Fruit fly (Drosophila melanogaster) whole organism, wandering third instar larva: ENCODE data around the gene CG10405.

ENCODE experiments used
- CG9705 ChIP-seq: fragments of 200-800 bp; sonication (Bioruptor generic); optimal IDR thresholded peaks from 2 replicates; lab custom pipeline; 2018; ENCODE audit warnings: missing biosample characterization, mild to moderate bottlenecking, missing genetic modification characterization
- Dfd ChIP-seq: fragments of >200 bp; optimal IDR thresholded peaks from 2 replicates; lab custom pipeline; 2017; ENCODE audit warnings: missing biosample characterization, missing genetic modification characterization
- Hr83 ChIP-seq: fragments of 200-300 bp; sonication (Bioruptor generic); optimal IDR thresholded peaks from 2 replicates; lab custom pipeline; 2016; ENCODE audit warnings: missing biosample characterization, mild to moderate bottlenecking, missing genetic modification characterization, moderate library complexity; ENCODE audit not compliant: poor library complexity, severe bottlenecking
- Mio ChIP-seq: sonication (Bioruptor generic); optimal IDR thresholded peaks from 2 replicates; lab custom pipeline; 2016; ENCODE audit warnings: missing biosample characterization, missing genetic modification characterization
- Myc ChIP-seq: fragments of >200 bp; optimal IDR thresholded peaks from 2 replicates; lab custom pipeline; 2017
- OdsH ChIP-seq: fragments of 200-800 bp; sonication (Bioruptor generic); optimal IDR thresholded peaks from 2 replicates; lab custom pipeline; 2016; ENCODE audit warnings: missing biosample characterization, mild to moderate bottlenecking, missing genetic modification characterization
- Vsx2 ChIP-seq: fragments of 200-300, 225-300 bp; sonication (Bioruptor generic); optimal IDR thresholded peaks from 2 replicates; lab custom pipeline; 2018; ENCODE audit warnings: missing biosample characterization, missing genetic modification characterization; ENCODE audit not compliant: partially characterized antibody
- dl ChIP-seq, 2 experiments: fragments of 175-275, 200-275 bp in 1 of 2; fragments of 200-275 bp in 1 of 2; sonication (Bioruptor generic); optimal IDR thresholded peaks; lab custom pipeline; 2018; ENCODE audit warnings: mild to moderate bottlenecking in 2 of 2, missing biosample characterization in 2 of 2, missing genetic modification characterization in 2 of 2, moderate library complexity in 2 of 2; ENCODE audit not compliant: partially characterized antibody in 2 of 2, insufficient read depth in 1 of 2
- dmrt93B ChIP-seq: fragments of 200-800 bp; sonication (Bioruptor generic); optimal IDR thresholded peaks from 2 replicates; lab custom pipeline; 2018; ENCODE audit warnings: missing biosample characterization, mild to moderate bottlenecking, missing genetic modification characterization
- h ChIP-seq: fragments of 200-800 bp; sonication (Bioruptor generic); optimal IDR thresholded peaks from 3 replicates; lab custom pipeline; 2016; ENCODE audit warnings: missing biosample characterization, mild to moderate bottlenecking, missing genetic modification characterization
- psq ChIP-seq: fragments of 200-800 bp; sonication (Bioruptor generic); optimal IDR thresholded peaks from 3 replicates; lab custom pipeline; 2017; ENCODE audit warnings: missing biosample characterization, mild to moderate bottlenecking, missing genetic modification characterization, moderate library complexity
- rgr ChIP-seq: fragments of 200-800 bp; sonication (Bioruptor generic); optimal IDR thresholded peaks from 3 replicates; lab custom pipeline; 2016; ENCODE audit warnings: missing biosample characterization, mild to moderate bottlenecking, missing genetic modification characterization
- sv ChIP-seq: fragments of 200-800 bp; sonication (Bioruptor generic); optimal IDR thresholded peaks from 3 replicates; lab custom pipeline; 2016; ENCODE audit warnings: missing biosample characterization, missing genetic modification characterization
- usp ChIP-seq: fragments of >200 bp; optimal IDR thresholded peaks from 2 replicates; lab custom pipeline; 2017; ENCODE audit warnings: missing biosample characterization, missing genetic modification characterization

dm6 chr3R:16427520-16427919 is 26.8 kb upstream of the CG10405 start:
- TF ChIP-seq Mio (no peak), usp (no peak), OdsH (GFP tag; lab: Kevin White, UChicago) (no peak), psq (GFP tag; lab: Kevin White, UChicago) (no peak), h (GFP tag; lab: Kevin White, UChicago) (no peak), rgr (no peak), Hr83 (GFP tag; lab: Kevin White, UChicago) (no peak), dmrt93B (GFP tag; lab: Kevin White, UChicago) (no peak), dl (GFP tag; optimal IDR thresholded peaks at IDR 0.05; lab: Kevin White, UChicago; ENCODE audit: insufficient read depth in 1 of 2, partially characterized antibody in 2 of 2) (no peak), Myc (lab: Kevin White, UChicago) (no peak), Dfd (GFP tag; lab: Kevin White, UChicago) (no peak), Vsx2 (GFP tag; lab: Kevin White, UChicago) (no peak), CG9705 (GFP tag; lab: Kevin White, UChicago) (no peak), sv (GFP tag; lab: Kevin White, UChicago) (no peak)
